Worm (Caenorhabditis elegans) whole organism, L4/young adult: ENCODE results near the gene F26C11.1.

Source experiments
- W03F9.2 ChIP-seq: fragments of 150-350 bp; optimal IDR thresholded peaks from 2 replicates; lab custom pipeline; 2014; ENCODE audit warnings: missing biosample characterization, missing genetic modification characterization
- dao-5 ChIP-seq: sonication (generic microtip); optimal IDR thresholded peaks from 2 replicates; lab custom pipeline; 2016; ENCODE audit warnings: missing genotype, missing genetic modification characterization, moderate library complexity, missing compliant biosample characterization
- him-1 ChIP-seq: sonication (generic microtip); optimal IDR thresholded peaks from 2 replicates; lab custom pipeline; 2016; ENCODE audit warnings: missing genotype, missing genetic modification reagents, missing genetic modification characterization, missing compliant biosample characterization

ce11 chrII:9849497-9849896, 45.0 kb upstream of the F26C11.1 start, which contains the start of gene old-2:
- TF ChIP-seq him-1 (no peak), dao-5 (tag; lab: Kevin White, UChicago) (no peak), W03F9.2 (tag; lab: Kevin White, UChicago) (no peak)
